Worm (Caenorhabditis elegans): ENCODE results near the gene F42F12.3.

ce11 chrX:12346729-12347128 lies 3.6 kb upstream of the F42F12.3 start, which contains the start of gene F42F12.11:
- TF ChIP-seq cog-1 (tag; optimal IDR thresholded peaks at IDR 0.05) (no peak), ztf-23 (GFP tag; IDR thresholded peaks at IDR 0.05) (no peak), ref-1 (GFP tag; conservative IDR thresholded peaks at IDR 0.05) (no peak)
